Fruit fly (Drosophila melanogaster): Measurements from ENCODE around the gene CG13950.

CG13950 gene

DNA sequence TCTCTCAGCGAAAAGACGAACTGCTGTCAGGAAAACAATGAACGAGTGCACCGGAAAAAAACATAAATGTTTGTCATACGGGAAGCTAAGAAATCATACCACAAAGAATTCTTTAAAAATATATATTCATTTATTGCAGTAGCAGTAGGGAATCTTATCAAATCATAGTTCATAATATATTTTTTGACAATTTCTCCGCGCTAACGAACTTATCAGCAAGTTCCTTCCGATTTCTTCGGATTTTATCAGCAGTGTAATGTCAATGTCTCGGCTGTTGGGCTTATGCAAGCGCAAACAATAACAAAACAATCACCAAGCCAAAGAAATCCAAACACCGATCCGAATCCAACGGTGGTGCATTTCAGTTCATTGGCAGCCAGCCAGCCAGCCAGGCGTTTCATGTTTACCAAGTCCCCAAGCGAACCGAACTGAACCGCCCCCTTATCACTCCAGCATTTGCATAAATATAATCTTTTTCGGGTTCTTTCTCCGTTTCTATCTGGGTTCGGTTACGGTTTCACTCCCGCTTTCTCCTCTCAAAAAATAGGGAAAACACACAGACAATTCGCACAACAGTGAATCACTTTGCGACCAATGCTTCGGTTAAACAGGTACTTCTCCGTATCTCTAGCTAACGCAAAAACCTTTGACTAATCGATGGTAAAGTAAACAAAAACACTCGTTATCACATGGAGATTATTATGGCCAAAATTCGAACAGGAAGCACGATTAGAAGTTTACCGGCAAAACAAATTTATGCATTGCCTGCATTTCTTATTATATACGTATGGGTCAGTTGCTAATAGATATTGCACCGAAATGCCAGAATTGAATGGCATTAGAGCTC is 32.3 kb upstream of the CG13950 start (continued):
- TF ChIP-seq repo (GFP tag; optimal IDR thresholded peaks at IDR 0.05) (no peak), CG1529 (GFP tag; optimal IDR thresholded peaks at IDR 0.05) (peak; percentile 65), lola (GFP tag; optimal IDR thresholded peaks at IDR 0.05) (peak in 1 of 3 experiments; percentile 41), Xrp1 (GFP tag; IDR thresholded peaks at IDR 0.05) (peak; percentile 60; the same call in 1 of the 2 replicates), CG10431 (GFP tag; optimal IDR thresholded peaks at IDR 0.05) (peak; percentile 24), CG4424 (GFP tag; optimal IDR thresholded peaks at IDR 0.05) (peak; percentile 30), CG5245 (GFP tag; optimal IDR thresholded peaks at IDR 0.05) (peak; percentile 19), CG32532 (GFP tag; IDR thresholded peaks at IDR 0.05) (no peak), CG15073 (GFP tag; optimal IDR thresholded peaks at IDR 0.05) (no peak), ewg (GFP tag; optimal IDR thresholded peaks at IDR 0.05) (peak; percentile 46), trem (tag; optimal IDR thresholded peaks at IDR 0.05) (peak; percentile 8), tin (GFP tag; optimal IDR thresholded peaks at IDR 0.05) (peak; percentile 15), cato (GFP tag; optimal IDR thresholded peaks at IDR 0.05; ENCODE audit: borderline replicate concordance) (peak; percentile 18), Dad (GFP tag; optimal IDR thresholded peaks at IDR 0.05) (no peak), CG15601 (tag; optimal IDR thresholded peaks at IDR 0.05) (peak; percentile 27), zen2 (GFP tag; IDR thresholded peaks at IDR 0.05; ENCODE audit: partially characterized antibody) (no peak), Mrtf (GFP tag; IDR thresholded peaks at IDR 0.05) (no peak), CG17385 (GFP tag; optimal IDR thresholded peaks at IDR 0.05) (peak; percentile 48), Myb (GFP tag; optimal IDR thresholded peaks at IDR 0.05) (no peak), Atf-2 (GFP tag; optimal IDR thresholded peaks at IDR 0.05) (peak; percentile 47), CG10654 (GFP tag; optimal IDR thresholded peaks at IDR 0.05) (no peak), sens-2 (GFP tag; IDR thresholded peaks at IDR 0.05) (peak; percentile 36; the same call in 1 of the 2 replicates), phol (tag; optimal IDR thresholded peaks at IDR 0.05) (peak; percentile 52), fd64A (GFP tag; optimal IDR thresholded peaks at IDR 0.05) (peak; percentile 48), CG11504 (tag; optimal IDR thresholded peaks at IDR 0.05) (no peak), CG4820 (GFP tag; optimal IDR thresholded peaks at IDR 0.05) (no peak), CG10462 (GFP tag; optimal IDR thresholded peaks at IDR 0.05) (peak; percentile 32), gt (GFP tag; IDR thresholded peaks at IDR 0.05) (no peak), ranshi (GFP tag; IDR thresholded peaks at IDR 0.05) (no peak), Hr3 (GFP tag; optimal IDR thresholded peaks at IDR 0.05) (peak; percentile 44), CG10267 (tag; optimal IDR thresholded peaks at IDR 0.05) (peak; percentile 49), CG15011 (GFP tag; optimal IDR thresholded peaks at IDR 0.05) (no peak), sisA (GFP tag; IDR thresholded peaks at IDR 0.05) (peak; percentile 60), Hr78 (GFP tag; optimal IDR thresholded peaks at IDR 0.05) (peak in 1 of 2 experiments; percentile 68), CG7839 (tag; optimal IDR thresholded peaks at IDR 0.05) (no peak), CG14860 (GFP tag; IDR thresholded peaks at IDR 0.05; ENCODE audit: partially characterized antibody) (no peak), Hey (tag; optimal IDR thresholded peaks at IDR 0.05) (no peak), Dbx (GFP tag; IDR thresholded peaks at IDR 0.05) (no peak), CG15696 (tag; optimal IDR thresholded peaks at IDR 0.05) (peak; percentile 19), CG3065 (GFP tag; optimal IDR thresholded peaks at IDR 0.05) (no peak), nerfin-1 (tag; optimal IDR thresholded peaks at IDR 0.05) (peak; percentile 33), H15 (GFP tag; IDR thresholded peaks at IDR 0.05) (0 out of 3 replicates have a peak, but pooled peaks have one; percentile 14), Asciz (GFP tag; optimal IDR thresholded peaks at IDR 0.05) (peak; percentile 54), CG13775 (GFP tag; optimal IDR thresholded peaks at IDR 0.05) (peak; percentile 10), CG7556 (GFP tag; optimal IDR thresholded peaks at IDR 0.05) (peak; percentile 57), odd (GFP tag; optimal IDR thresholded peaks at IDR 0.05) (peak; percentile 29), CG12744 (GFP tag; optimal IDR thresholded peaks at IDR 0.05) (no peak), yki (optimal IDR thresholded peaks at IDR 0.05) (no peak), nmo (GFP tag; optimal IDR thresholded peaks at IDR 0.05) (peak; percentile 48)

Measured in whole organism, embryonic.